Worm (Caenorhabditis elegans) whole organism, early embryonic: Measurements from ENCODE around the gene bli-1.

Source experiments
- B0310.2 ChIP-seq: sonication (generic microtip); optimal IDR thresholded peaks from 2 replicates; lab custom pipeline; 2016; ENCODE audit warnings: mild to moderate bottlenecking, missing genetic modification characterization, missing compliant biosample characterization
- F13C5.2 ChIP-seq: sonication (generic microtip); optimal IDR thresholded peaks from 2 replicates; lab custom pipeline; 2017; ENCODE audit warnings: mild to moderate bottlenecking, missing genetic modification characterization, inconsistent platforms, missing compliant biosample characterization
- aly-1 ChIP-seq: sonication (generic microtip); optimal IDR thresholded peaks from 2 replicates; lab custom pipeline; 2016; ENCODE audit warnings: missing genetic modification characterization, missing compliant biosample characterization
- ama-1 ChIP-seq: fragments of 150-350 bp; optimal IDR thresholded peaks from 2 replicates; lab custom pipeline; 2014
- ceh-13 ChIP-seq: fragments of 200-800 bp; sonication (Bioruptor generic); optimal IDR thresholded peaks from 2 replicates; lab custom pipeline; 2018; ENCODE audit warnings: mild to moderate bottlenecking, missing genetic modification characterization, missing compliant biosample characterization
- ceh-36 ChIP-seq: sonication (generic microtip); optimal IDR thresholded peaks from 2 replicates; lab custom pipeline; 2016; ENCODE audit warnings: missing genetic modification characterization, inconsistent platforms, missing compliant biosample characterization
- ets-7 ChIP-seq: sonication (generic microtip); optimal IDR thresholded peaks from 2 replicates; lab custom pipeline; 2016; ENCODE audit warnings: missing genotype, missing genetic modification characterization, missing compliant biosample characterization
- flt-1 ChIP-seq: fragments of 200-800 bp; sonication (Bioruptor generic); IDR thresholded peaks from 2 replicates; pipeline ENCODE4 v1.3.6; 2022; ENCODE audit warnings: missing genetic modification characterization, missing compliant biosample characterization
- hmbx-1 ChIP-seq: sonication (generic microtip); optimal IDR thresholded peaks from 2 replicates; lab custom pipeline; 2016; ENCODE audit warnings: mild to moderate bottlenecking, missing genetic modification characterization, missing compliant biosample characterization
- hmg-4 ChIP-seq: fragments of 200-800 bp; sonication (Bioruptor generic); optimal IDR thresholded peaks from 2 replicates; lab custom pipeline; 2018; ENCODE audit warnings: mild to moderate bottlenecking, missing genetic modification characterization, missing compliant biosample characterization
- hnd-1 ChIP-seq: sonication (generic microtip); optimal IDR thresholded peaks from 2 replicates; lab custom pipeline; 2016; ENCODE audit warnings: missing genetic modification characterization, missing compliant biosample characterization
- pes-1 ChIP-seq: fragments of 200-800 bp; sonication (Bioruptor generic); IDR thresholded peaks from 2 replicates; pipeline ENCODE4 v1.3.6; 2022; ENCODE audit warnings: missing genetic modification reagents, missing genetic modification characterization, missing compliant biosample characterization
- scrt-1 ChIP-seq: fragments of 200-800 bp; sonication (Bioruptor generic); IDR thresholded peaks from 2 replicates; pipeline ENCODE4 v1.3.6; 2022; ENCODE audit warnings: missing genetic modification characterization, missing compliant biosample characterization
- sea-1 ChIP-seq: fragments of 200-800 bp; sonication (Bioruptor generic); conservative IDR thresholded peaks from 2 replicates; pipeline ENCODE4 v1.3.6; 2022; ENCODE audit warnings: missing genetic modification characterization, missing compliant biosample characterization
- tbx-11 ChIP-seq: fragments of 200-800 bp; sonication (Bioruptor generic); IDR thresholded peaks from 2 replicates; pipeline ENCODE4 v1.3.6; 2022; ENCODE audit warnings: missing genetic modification characterization, missing compliant biosample characterization
- tbx-37 ChIP-seq: fragments of 200-800 bp; sonication (Bioruptor generic); conservative IDR thresholded peaks from 2 replicates; pipeline ENCODE4 v1.3.6; 2022; ENCODE audit warnings: missing genetic modification reagents, missing genetic modification characterization, missing compliant biosample characterization
- tra-4 ChIP-seq: sonication (generic microtip); optimal IDR thresholded peaks from 2 replicates; lab custom pipeline; 2017; ENCODE audit warnings: missing genetic modification characterization, missing compliant biosample characterization

Gene bli-1

ce11 chrII:10703594-10704384, 5.0 kb upstream of the bli-1 start, which contains the start of gene col-79:
Gene col-79, plus strand, starts transcription at chrII:10703613.
- TF ChIP-seq hmbx-1 (tag; lab: Kevin White, UChicago) = no peak
- no peak for TF ChIP-seq ceh-36 (tag; lab: Kevin White, UChicago)
- no peak for TF ChIP-seq ets-7 (tag; lab: Kevin White, UChicago)
- no peak for TF ChIP-seq hmg-4
- no peak for TF ChIP-seq aly-1 (tag; lab: Kevin White, UChicago)

- TF ChIP-seq ceh-36 (tag; lab: Kevin White, UChicago) = no peak
- no peak for TF ChIP-seq pes-1
- TF ChIP-seq B0310.2 = no peak
- no peak for TF ChIP-seq F13C5.2 (tag; lab: Kevin White, UChicago)
- TF ChIP-seq scrt-1 (GFP tag; lab: Robert Waterston, UW) = no peak
- no peak for TF ChIP-seq tbx-11 (GFP tag; lab: Robert Waterston, UW)
- TF ChIP-seq ama-1 (lab: Kevin White, UChicago) = no peak
- TF ChIP-seq tbx-37 (GFP tag; lab: Robert Waterston, UW) = no peak
- TF ChIP-seq sea-1 (GFP tag; lab: Robert Waterston, UW) = no peak
- no peak for TF ChIP-seq hmg-4
- no peak for TF ChIP-seq hnd-1
- TF ChIP-seq aly-1 (tag; lab: Kevin White, UChicago) = no peak
- TF ChIP-seq hmbx-1 (tag; lab: Kevin White, UChicago) = no peak
- no peak for TF ChIP-seq flt-1
- TF ChIP-seq tra-4 (tag; lab: Kevin White, UChicago) = no peak
- no peak for TF ChIP-seq ets-7 (tag; lab: Kevin White, UChicago)
- no peak for TF ChIP-seq ceh-13 (GFP tag; lab: Kevin White, UChicago)
Observed at ce11 chrII:10704575-10705170, 4.1 kb upstream of the bli-1 start, which contains the start of gene col-39. Gene col-39, plus strand, starts transcription at chrII:10704916.

ce11 chrII:10705347-10705996, 3.3 kb upstream of the bli-1 start:
- TF ChIP-seq aly-1 (tag; lab: Kevin White, UChicago) (no peak), flt-1 (no peak), ceh-36 (tag; lab: Kevin White, UChicago) (no peak)

- TF ChIP-seq tbx-37 (GFP tag; lab: Robert Waterston, UW) = no peak
- TF ChIP-seq tra-4 (tag; lab: Kevin White, UChicago) = no peak
- no peak for TF ChIP-seq scrt-1 (GFP tag; lab: Robert Waterston, UW)
- TF ChIP-seq B0310.2 = no peak
- no peak for TF ChIP-seq F13C5.2 (tag; lab: Kevin White, UChicago)
- TF ChIP-seq hnd-1 = no peak
- no peak for TF ChIP-seq ceh-36 (tag; lab: Kevin White, UChicago)
- TF ChIP-seq hmbx-1 (tag; lab: Kevin White, UChicago) = no peak
- TF ChIP-seq tbx-11 (GFP tag; lab: Robert Waterston, UW) = no peak
- no peak for TF ChIP-seq aly-1 (tag; lab: Kevin White, UChicago)
- no peak for TF ChIP-seq sea-1 (GFP tag; lab: Robert Waterston, UW)
- no peak for TF ChIP-seq ceh-13 (GFP tag; lab: Kevin White, UChicago)
- no peak for TF ChIP-seq hmg-4
- no peak for TF ChIP-seq pes-1
- no peak for TF ChIP-seq ets-7 (tag; lab: Kevin White, UChicago)
Observed at ce11 chrII:10706038-10706437, 2.7 kb upstream of the bli-1 start.

DNA sequence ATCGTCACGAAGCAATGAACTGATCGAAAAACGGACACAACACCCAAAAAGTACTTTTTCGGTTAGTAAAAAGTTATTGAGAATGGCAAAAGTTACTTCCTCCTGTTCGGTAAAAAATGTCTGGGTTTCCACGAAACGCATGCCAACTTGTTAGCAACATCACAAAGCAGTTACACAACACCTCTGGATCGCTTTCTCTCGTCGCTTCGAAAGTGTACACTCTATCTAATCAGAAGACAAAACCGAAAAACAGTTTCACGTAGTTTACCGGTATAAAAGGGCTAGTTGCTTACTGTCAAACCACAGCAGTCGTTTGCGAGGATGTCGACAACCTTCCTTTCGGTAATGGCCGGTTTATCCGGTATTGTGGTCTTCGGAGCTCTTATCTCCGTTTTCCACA, 1.9 kb upstream of the bli-1 start, which contains the start of gene col-80:
Gene col-80 (plus strand): TSS at position 301 of the 400 bp plus-strand sequence.
- TF ChIP-seq sea-1 (GFP tag; lab: Robert Waterston, UW) (no peak), ets-7 (tag; lab: Kevin White, UChicago) (no peak), F13C5.2 (tag; lab: Kevin White, UChicago) (no peak), tra-4 (tag; lab: Kevin White, UChicago) (no peak), ceh-13 (GFP tag; lab: Kevin White, UChicago) (no peak), tbx-11 (GFP tag; lab: Robert Waterston, UW) (no peak), aly-1 (tag; lab: Kevin White, UChicago) (no peak), flt-1 (no peak), hnd-1 (no peak), ama-1 (lab: Kevin White, UChicago) (no peak)

DNA sequence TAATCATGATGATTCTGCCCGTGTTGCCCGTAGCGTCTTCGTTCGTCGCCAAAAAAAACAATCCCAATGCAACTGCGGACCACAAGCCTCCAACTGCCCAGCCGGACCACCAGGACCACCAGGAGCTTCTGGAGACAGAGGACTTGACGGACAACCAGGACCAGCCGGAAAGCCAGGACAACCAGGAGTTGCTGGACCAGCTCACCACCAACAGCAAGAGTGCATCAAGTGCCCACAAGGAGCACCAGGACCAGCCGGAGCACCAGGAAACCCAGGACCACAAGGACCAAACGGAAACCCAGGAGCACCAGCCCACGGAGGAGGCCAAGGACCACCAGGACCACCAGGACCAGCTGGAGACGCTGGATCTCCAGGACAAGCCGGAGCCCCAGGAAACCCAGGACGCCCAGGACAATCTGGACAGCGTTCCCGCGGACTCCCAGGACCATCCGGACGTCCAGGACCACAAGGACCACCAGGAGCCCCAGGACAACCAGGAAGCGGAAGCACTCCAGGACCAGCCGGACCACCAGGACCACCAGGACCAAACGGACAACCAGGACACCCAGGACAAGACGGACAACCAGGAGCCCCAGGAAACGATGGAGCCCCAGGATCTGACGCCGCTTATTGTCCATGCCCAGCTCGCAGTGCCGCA, 1.2 kb upstream of the bli-1 start:
- no peak for TF ChIP-seq aly-1 (tag; lab: Kevin White, UChicago)

DNA sequence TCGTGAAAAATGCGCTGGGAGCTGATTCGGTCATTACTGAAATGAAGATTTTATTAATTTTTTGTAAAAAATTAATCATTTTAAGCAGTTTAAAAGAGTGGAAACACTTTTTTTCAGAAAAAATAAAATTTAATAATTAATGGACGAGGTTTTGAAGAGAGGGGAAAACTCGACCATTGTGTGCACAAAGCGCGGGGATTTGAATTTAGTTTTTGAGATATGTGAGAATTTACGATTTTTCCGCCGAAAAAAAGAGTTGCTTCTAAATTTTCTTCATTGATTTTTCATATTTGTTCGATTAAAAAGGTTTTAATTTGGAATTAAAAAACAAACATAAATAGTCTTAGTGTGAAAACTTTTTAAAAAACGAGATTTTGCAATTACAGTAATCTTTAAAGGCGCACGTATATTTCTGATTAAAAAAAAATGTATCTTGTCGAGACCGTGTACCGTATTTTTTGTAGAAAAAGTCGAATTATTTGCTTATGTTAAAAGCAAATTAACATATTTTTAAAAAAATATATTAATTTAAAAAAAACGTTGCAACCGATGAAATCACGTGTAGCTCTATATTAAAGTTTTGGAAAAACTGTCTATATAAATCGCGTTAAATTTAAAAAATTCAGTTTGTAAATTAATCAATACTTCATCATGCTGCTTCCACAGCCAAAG, 5.6 kb downstream of the bli-1 start, which contains the start of the genes dph-2 and C09G5.7:
Gene dph-2 (minus strand): TSS at position 36 of the 672 bp plus-strand sequence.
Gene C09G5.7 (plus strand): TSS at position 622 of the 672 bp plus-strand sequence.
- no peak for TF ChIP-seq hmg-4
- no peak for TF ChIP-seq hmbx-1 (tag; lab: Kevin White, UChicago)
- TF ChIP-seq sea-1 (GFP tag; lab: Robert Waterston, UW) = no peak
- no peak for TF ChIP-seq ceh-13 (GFP tag; lab: Kevin White, UChicago)
- no peak for TF ChIP-seq pes-1
- no peak for TF ChIP-seq tra-4 (tag; lab: Kevin White, UChicago)
- no peak for TF ChIP-seq B0310.2
- TF ChIP-seq scrt-1 (GFP tag; lab: Robert Waterston, UW) = no peak
- TF ChIP-seq ceh-36 (tag; lab: Kevin White, UChicago) = no peak
